Fruit fly (Drosophila melanogaster) whole organism, prepupa: ENCODE data around the gene Rpn3.

ENCODE experiments used
- Blimp-1 ChIP-seq: fragments of 200-800 bp; sonication (Bioruptor generic); optimal IDR thresholded peaks from 3 replicates; lab custom pipeline; 2017; ENCODE audit warnings: missing biosample characterization, missing genetic modification characterization, mild to moderate bottlenecking, moderate library complexity, missing genetic modification reagents
- CG10631 ChIP-seq: fragments of 200-800 bp; sonication (Bioruptor generic); optimal IDR thresholded peaks from 2 replicates; lab custom pipeline; 2016; ENCODE audit warnings: missing biosample characterization, missing genetic modification characterization
- CG10669 ChIP-seq: fragments of 200-800 bp; sonication (Bioruptor generic); optimal IDR thresholded peaks from 3 replicates; lab custom pipeline; 2018; ENCODE audit warnings: missing biosample characterization, mild to moderate bottlenecking, missing genetic modification characterization, moderate library complexity
- CG11294 ChIP-seq: fragments of 200-800 bp; sonication (Bioruptor generic); IDR thresholded peaks from 2 replicates; pipeline ENCODE4 v1.3.6; 2022; ENCODE audit warnings: missing biosample characterization, missing genetic modification characterization
- CG15336 ChIP-seq: fragments of 200-800 bp; sonication (Bioruptor generic); IDR thresholded peaks from 2 replicates; pipeline ENCODE4 v1.3.6; 2022; ENCODE audit warnings: missing biosample characterization, missing genetic modification characterization
- CG1621 ChIP-seq: fragments of 200-800 bp; sonication (Bioruptor generic); optimal IDR thresholded peaks from 3 replicates; lab custom pipeline; 2018; ENCODE audit warnings: missing biosample characterization, mild to moderate bottlenecking, missing genetic modification characterization
- CG3032 ChIP-seq: fragments of 200-800 bp; optimal IDR thresholded peaks from 2 replicates; lab custom pipeline; 2019; ENCODE audit warnings: missing biosample characterization, mild to moderate bottlenecking, missing genetic modification characterization, moderate library complexity
- CG31627 ChIP-seq: fragments of 200-800 bp; sonication (Bioruptor generic); optimal IDR thresholded peaks from 3 replicates; lab custom pipeline; 2016; ENCODE audit warnings: missing biosample characterization, missing genetic modification characterization
- CG32006 ChIP-seq: fragments of 200-800 bp; sonication (Bioruptor generic); optimal IDR thresholded peaks from 3 replicates; lab custom pipeline; 2017; ENCODE audit warnings: missing biosample characterization, mild to moderate bottlenecking, missing genetic modification characterization
- CG34406 ChIP-seq: fragments of 200-800 bp; sonication (Bioruptor generic); optimal IDR thresholded peaks from 3 replicates; lab custom pipeline; 2016; ENCODE audit warnings: missing biosample characterization, missing genetic modification characterization
- CG3919 ChIP-seq: fragments of 200-800 bp; sonication (Bioruptor generic); optimal IDR thresholded peaks from 3 replicates; lab custom pipeline; 2016; ENCODE audit warnings: missing biosample characterization, missing genetic modification characterization
- CG4318 ChIP-seq: fragments of 200-800 bp; sonication (Bioruptor generic); optimal IDR thresholded peaks from 3 replicates; lab custom pipeline; 2017; ENCODE audit warnings: missing biosample characterization, mild to moderate bottlenecking, missing genetic modification characterization
- CG6163 ChIP-seq: fragments of 200-800 bp; sonication (Bioruptor generic); IDR thresholded peaks from 3 replicates; pipeline ENCODE4 v1.3.6; 2022; ENCODE audit warnings: missing biosample characterization, missing genetic modification characterization
- CG6276 ChIP-seq: fragments of 200-800 bp; sonication (Bioruptor generic); optimal IDR thresholded peaks from 2 replicates; lab custom pipeline; 2017; ENCODE audit warnings: missing biosample characterization, mild to moderate bottlenecking, missing genetic modification characterization
- CG6792 ChIP-seq: fragments of 200-800 bp; sonication (Bioruptor generic); optimal IDR thresholded peaks from 3 replicates; lab custom pipeline; 2016; ENCODE audit warnings: missing biosample characterization, missing genetic modification characterization
- CG6808 ChIP-seq: fragments of 200-800 bp; sonication (Bioruptor generic); optimal IDR thresholded peaks from 3 replicates; lab custom pipeline; 2017; ENCODE audit warnings: missing biosample characterization, missing genetic modification characterization, mild to moderate bottlenecking, moderate library complexity, missing genetic modification reagents
- CG6854 ChIP-seq: fragments of 200-800 bp; sonication (Bioruptor generic); optimal IDR thresholded peaks from 2 replicates; lab custom pipeline; 2017; ENCODE audit warnings: missing biosample characterization, mild to moderate bottlenecking, missing genetic modification characterization
- CG7368 ChIP-seq: fragments of 200-800 bp; sonication (Bioruptor generic); optimal IDR thresholded peaks from 3 replicates; lab custom pipeline; 2016; ENCODE audit warnings: missing biosample characterization, missing genetic modification characterization
- CG8119 ChIP-seq: fragments of 200-800 bp; sonication (Bioruptor generic); IDR thresholded peaks from 3 replicates; pipeline ENCODE4 v1.3.6; 2022; ENCODE audit warnings: missing biosample characterization, missing genetic modification characterization
- CG8319 ChIP-seq: fragments of 200-800 bp; sonication (Bioruptor generic); optimal IDR thresholded peaks from 3 replicates; lab custom pipeline; 2016; ENCODE audit warnings: missing biosample characterization, missing genetic modification characterization
- CG8632 ChIP-seq: fragments of 200-800 bp; sonication (Bioruptor generic); optimal IDR thresholded peaks from 3 replicates; lab custom pipeline; 2016; ENCODE audit warnings: missing biosample characterization, missing genetic modification characterization
- CG9139 ChIP-seq: fragments of 200-800 bp; sonication (Bioruptor generic); optimal IDR thresholded peaks from 3 replicates; lab custom pipeline; 2017; ENCODE audit warnings: missing biosample characterization, mild to moderate bottlenecking, missing genetic modification characterization
- Eip75B ChIP-seq: fragments of 200-800 bp; sonication (Bioruptor generic); optimal IDR thresholded peaks from 3 replicates; lab custom pipeline; 2016; ENCODE audit warnings: missing biosample characterization, missing genetic modification characterization
- Eip78C ChIP-seq: fragments of 200-800 bp; sonication (Bioruptor generic); peaks from one replicate; lab custom pipeline; 2016; ENCODE audit warnings: missing biosample characterization, missing genetic modification characterization
- Eip93F ChIP-seq: fragments of 200-800 bp; sonication (Bioruptor generic); optimal IDR thresholded peaks from 2 replicates; lab custom pipeline; 2016; ENCODE audit warnings: missing biosample characterization, mild to moderate bottlenecking, missing genetic modification characterization
- Ets21C ChIP-seq: fragments of 200-800 bp; sonication (Bioruptor generic); optimal IDR thresholded peaks from 3 replicates; lab custom pipeline; 2016; ENCODE audit warnings: missing biosample characterization, missing genetic modification characterization
- Ets96B ChIP-seq: fragments of 200-800 bp; optimal IDR thresholded peaks from 2 replicates; lab custom pipeline; 2019; ENCODE audit warnings: missing biosample characterization, mild to moderate bottlenecking, missing genetic modification characterization, moderate library complexity
- Gug ChIP-seq: fragments of 200-800 bp; sonication (Bioruptor generic); IDR thresholded peaks from 2 replicates; pipeline ENCODE4 v1.3.6; 2022; ENCODE audit warnings: missing biosample characterization, missing genetic modification characterization
- Hr38 ChIP-seq: sonication (Bioruptor generic); optimal IDR thresholded peaks from 2 replicates; lab custom pipeline; 2016; ENCODE audit warnings: missing biosample characterization, missing genetic modification characterization
- Hr39 ChIP-seq: fragments of 200-800 bp; sonication (Bioruptor generic); optimal IDR thresholded peaks from 2 replicates; lab custom pipeline; 2016; ENCODE audit warnings: missing biosample characterization, missing genetic modification characterization
- Lpt ChIP-seq: fragments of 200-800 bp; sonication (Bioruptor generic); optimal IDR thresholded peaks from 3 replicates; lab custom pipeline; 2016; ENCODE audit warnings: missing biosample characterization, missing genetic modification characterization
- Met ChIP-seq: fragments of 200-800 bp; sonication (Bioruptor generic); optimal IDR thresholded peaks from 3 replicates; lab custom pipeline; 2016; ENCODE audit warnings: missing biosample characterization, missing genetic modification characterization
- OdsH ChIP-seq: fragments of 200-800 bp; sonication (Bioruptor generic); optimal IDR thresholded peaks from 3 replicates; lab custom pipeline; 2016; ENCODE audit warnings: missing biosample characterization, missing genetic modification characterization
- Smox ChIP-seq: fragments of 200-800 bp; sonication (Bioruptor generic); optimal IDR thresholded peaks from 3 replicates; lab custom pipeline; 2016; ENCODE audit warnings: missing biosample characterization, missing genetic modification characterization
- Sox102F ChIP-seq: fragments of 200-800 bp; sonication (Bioruptor generic); optimal IDR thresholded peaks from 2 replicates; lab custom pipeline; 2016; ENCODE audit warnings: missing biosample characterization, mild to moderate bottlenecking, missing genetic modification characterization
- Sox14 ChIP-seq: fragments of 200-800 bp; sonication (Bioruptor generic); optimal IDR thresholded peaks from 3 replicates; lab custom pipeline; 2016; ENCODE audit warnings: missing biosample characterization, missing genetic modification characterization
- Sox15 ChIP-seq: fragments of 200-800 bp; sonication (Bioruptor generic); optimal IDR thresholded peaks from 3 replicates; lab custom pipeline; 2016; ENCODE audit warnings: missing biosample characterization, missing genetic modification characterization
- achi ChIP-seq: fragments of 200-800 bp; sonication (Bioruptor generic); optimal IDR thresholded peaks from 3 replicates; lab custom pipeline; 2016; ENCODE audit warnings: missing biosample characterization, missing genetic modification characterization
- cyc ChIP-seq: fragments of 200-800 bp; sonication (Bioruptor generic); optimal IDR thresholded peaks from 3 replicates; lab custom pipeline; 2016; ENCODE audit warnings: missing biosample characterization, missing genetic modification characterization
- dac ChIP-seq: fragments of 200-800 bp; sonication (Bioruptor generic); optimal IDR thresholded peaks from 2 replicates; lab custom pipeline; 2017; ENCODE audit warnings: missing biosample characterization, mild to moderate bottlenecking, missing genetic modification characterization
- eg ChIP-seq: fragments of 200-800 bp; sonication (Bioruptor generic); IDR thresholded peaks from 3 replicates; pipeline ENCODE4 v1.3.6; 2022; ENCODE audit warnings: missing biosample characterization, missing genetic modification characterization
- esn ChIP-seq: fragments of 200-800 bp; sonication (Bioruptor generic); optimal IDR thresholded peaks from 2 replicates; lab custom pipeline; 2016; ENCODE audit warnings: missing biosample characterization, mild to moderate bottlenecking, missing genetic modification characterization, moderate library complexity
- fd59A ChIP-seq: fragments of 200-800 bp; sonication (Bioruptor generic); optimal IDR thresholded peaks from 2 replicates; lab custom pipeline; 2017; ENCODE audit warnings: missing biosample characterization, mild to moderate bottlenecking, missing genetic modification characterization, missing genetic modification reagents
- fd85E ChIP-seq: fragments of 200-800 bp; sonication (Bioruptor generic); optimal IDR thresholded peaks from 3 replicates; lab custom pipeline; 2016; ENCODE audit warnings: missing biosample characterization, missing genetic modification characterization
- fkh ChIP-seq: fragments of 200-800 bp; sonication (Bioruptor generic); optimal IDR thresholded peaks from 3 replicates; lab custom pipeline; 2017; ENCODE audit warnings: missing biosample characterization, mild to moderate bottlenecking, missing genetic modification characterization, moderate library complexity
- lz ChIP-seq: fragments of 200-800 bp; sonication (Bioruptor generic); optimal IDR thresholded peaks from 3 replicates; lab custom pipeline; 2016; ENCODE audit warnings: missing biosample characterization, missing genetic modification characterization
- net ChIP-seq: fragments of 200-800 bp; sonication (Bioruptor generic); optimal IDR thresholded peaks from 3 replicates; lab custom pipeline; 2016; ENCODE audit warnings: missing biosample characterization, missing genetic modification characterization
- salr ChIP-seq, 2 experiments: fragments of 200-800 bp; sonication (Bioruptor generic); optimal IDR thresholded peaks; 3 replicates each; lab custom pipeline; 2016 to 2018; ENCODE audit warnings: missing biosample characterization in 2 of 2, missing genetic modification characterization in 2 of 2, mild to moderate bottlenecking in 1 of 2
- spab ChIP-seq: fragments of 200-800 bp; sonication (Bioruptor generic); optimal IDR thresholded peaks from 2 replicates; lab custom pipeline; 2017; ENCODE audit warnings: missing biosample characterization, mild to moderate bottlenecking, missing genetic modification characterization, missing genetic modification reagents
- ss ChIP-seq, 2 experiments: fragments of 200-800 bp; sonication (Bioruptor generic); optimal IDR thresholded peaks; 2 replicates in 1 of 2; 3 replicates in 1 of 2; lab custom pipeline; 2017 to 2018; ENCODE audit warnings: mild to moderate bottlenecking in 2 of 2, missing biosample characterization in 2 of 2, missing genetic modification characterization in 2 of 2, moderate library complexity in 1 of 2
- svp ChIP-seq: fragments of 200-800 bp; sonication (Bioruptor generic); peaks from one replicate; lab custom pipeline; 2016; ENCODE audit warnings: missing biosample characterization, missing genetic modification characterization
- topi ChIP-seq: fragments of 200-800 bp; sonication (Bioruptor generic); optimal IDR thresholded peaks from 3 replicates; lab custom pipeline; 2016; ENCODE audit warnings: missing biosample characterization, missing genetic modification characterization

Gene Rpn3

DNA sequence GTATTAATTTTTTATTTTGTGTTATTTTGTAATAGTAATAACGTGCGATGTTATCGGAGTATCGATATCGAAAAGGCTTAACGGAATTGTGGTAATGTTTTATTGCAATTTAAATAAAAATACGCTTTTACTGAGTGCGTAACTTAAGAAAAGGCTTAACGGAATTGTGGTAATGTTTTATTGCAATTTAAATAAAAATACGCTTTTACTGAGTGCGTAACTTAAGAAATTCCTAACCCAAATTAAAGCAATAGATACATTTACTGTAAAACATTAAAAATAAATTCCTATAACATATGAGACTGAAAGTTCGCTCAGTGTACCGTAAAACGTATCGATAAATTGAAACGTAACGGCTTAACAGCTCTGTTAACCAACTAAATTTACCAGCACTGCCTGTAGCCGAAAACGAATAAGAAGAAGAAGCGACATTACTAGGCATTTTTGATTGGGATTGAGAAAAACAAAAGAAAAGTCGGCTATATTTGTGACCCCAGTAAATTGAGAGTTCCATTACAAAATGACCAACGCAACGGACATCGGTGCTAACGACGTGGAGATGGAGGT lies at the start of gene Rpn3:
Gene Rpn3, plus strand, starts transcription at position 257 of the 567 bp plus-strand sequence.
- TF ChIP-seq topi (GFP tag; lab: Kevin White, UChicago) (peak; percentile 82), Ets96B (peak; percentile 83), CG31627 (GFP tag; lab: Kevin White, UChicago) (peak; percentile 86), CG1621 (peak; percentile 71), Sox14 (GFP tag; lab: Kevin White, UChicago) (peak; percentile 86), Eip93F (GFP tag; lab: Kevin White, UChicago) (no peak), svp (no peak), CG10631 (no peak), esn (GFP tag; lab: Kevin White, UChicago) (peak; percentile 91), eg (GFP tag; lab: Robert Waterston, UW) (peak; percentile 91), CG32006 (GFP tag; lab: Kevin White, UChicago) (peak; percentile 80), CG6808 (GFP tag; lab: Kevin White, UChicago) (no peak), Met (GFP tag; lab: Kevin White, UChicago) (peak; percentile 88), CG9139 (GFP tag; lab: Kevin White, UChicago) (no peak), Blimp-1 (GFP tag; lab: Kevin White, UChicago) (no peak), CG7368 (peak; percentile 77), Sox102F (GFP tag; lab: Kevin White, UChicago) (no peak), CG8119 (peak; percentile 86), CG8632 (peak; percentile 80), Hr38 (peak; percentile 26), Eip75B (GFP tag; lab: Kevin White, UChicago) (peak; percentile 84), fkh (GFP tag; lab: Kevin White, UChicago) (no peak), dac (peak; percentile 56), CG8319 (GFP tag; lab: Kevin White, UChicago) (peak; percentile 62), fd59A (GFP tag; lab: Kevin White, UChicago) (peak; percentile 56), Ets21C (GFP tag; lab: Kevin White, UChicago) (peak; percentile 77), CG11294 (GFP tag; lab: Robert Waterston, UW) (peak; percentile 58; the same call in 1 of the 2 replicates), salr (GFP tag; optimal IDR thresholded peaks at IDR 0.05; lab: Kevin White, UChicago) (peak in 1 of 2 experiments; percentile 1), Smox (GFP tag; lab: Kevin White, UChicago) (no peak), cyc (GFP tag; lab: Kevin White, UChicago) (peak; percentile 82), OdsH (GFP tag; lab: Kevin White, UChicago) (no peak), CG3032 (peak; percentile 74), CG6792 (peak; percentile 82), CG6854 (no peak), Lpt (peak; percentile 71), ss (GFP tag; optimal IDR thresholded peaks at IDR 0.05; lab: Kevin White, UChicago) (peak in 1 of 2 experiments; percentile 68), CG4318 (GFP tag; lab: Kevin White, UChicago) (no peak), CG6163 (GFP tag; lab: Robert Waterston, UW) (peak; percentile 92), fd85E (GFP tag; lab: Kevin White, UChicago) (no peak), CG3919 (GFP tag; lab: Kevin White, UChicago) (peak; percentile 82), Sox15 (peak; percentile 65), Eip78C (GFP tag; lab: Kevin White, UChicago) (peak; percentile 90), lz (GFP tag; lab: Kevin White, UChicago) (peak; percentile 89), CG15336 (GFP tag; lab: Robert Waterston, UW) (peak; percentile 86), Gug (GFP tag; lab: Robert Waterston, UW) (peak; percentile 77), net (peak; percentile 75), CG34406 (peak; percentile 84), spab (no peak), CG6276 (GFP tag; lab: Kevin White, UChicago) (no peak), achi (GFP tag; lab: Kevin White, UChicago) (peak; percentile 77), Hr39 (peak; percentile 86), CG10669 (peak; percentile 75)
